Worm (Caenorhabditis elegans) whole organism, L2 larva: ENCODE results near the gene clec-217.

Experiments
- C34F6.9 ChIP-seq: fragments of 150-350 bp; optimal IDR thresholded peaks from 2 replicates; lab custom pipeline; 2014; ENCODE audit warnings: missing biosample characterization, missing genetic modification characterization
- F13H6.1 ChIP-seq: sonication (generic microtip); optimal IDR thresholded peaks from 2 replicates; lab custom pipeline; 2016; ENCODE audit warnings: missing genetic modification characterization, missing compliant biosample characterization
- R02D3.7 ChIP-seq: fragments of 150-350 bp; optimal IDR thresholded peaks from 2 replicates; lab custom pipeline; 2014; ENCODE audit warnings: missing biosample characterization, missing genetic modification characterization
- aly-2 ChIP-seq: fragments of 150-350 bp; optimal IDR thresholded peaks from 2 replicates; lab custom pipeline; 2014; ENCODE audit warnings: missing biosample characterization, missing genetic modification characterization
- blmp-1 ChIP-seq: sonication (generic microtip); optimal IDR thresholded peaks from 2 replicates; lab custom pipeline; 2017; ENCODE audit warnings: missing genetic modification characterization, mild to moderate bottlenecking, missing compliant biosample characterization, antibody characterized with exemption, moderate library complexity; ENCODE audit not compliant: insufficient read depth
- ceh-16 ChIP-seq: fragments of 150-350 bp; optimal IDR thresholded peaks from 2 replicates; lab custom pipeline; 2014; ENCODE audit warnings: missing biosample characterization, missing genetic modification characterization
- ceh-82 ChIP-seq: fragments of 150-350 bp; optimal IDR thresholded peaks from 2 replicates; lab custom pipeline; 2014; ENCODE audit warnings: missing biosample characterization, missing genetic modification characterization
- crh-2 ChIP-seq: sonication (generic microtip); optimal IDR thresholded peaks from 2 replicates; lab custom pipeline; 2017; ENCODE audit warnings: missing biosample characterization, missing genetic modification characterization
- dmd-4 ChIP-seq: sonication (generic microtip); optimal IDR thresholded peaks from 2 replicates; lab custom pipeline; 2017; ENCODE audit warnings: missing biosample characterization, missing genetic modification characterization
- elt-3 ChIP-seq: sonication (generic microtip); optimal IDR thresholded peaks from 2 replicates; lab custom pipeline; 2017; ENCODE audit warnings: missing biosample characterization, missing genetic modification characterization
- lin-11 ChIP-seq: fragments of 150-350 bp; sonication (generic microtip); optimal IDR thresholded peaks from 2 replicates; lab custom pipeline; 2014; ENCODE audit warnings: missing biosample characterization, missing genetic modification characterization, inconsistent platforms, mixed read lengths
- lin-13 ChIP-seq: fragments of 150-350 bp; optimal IDR thresholded peaks from 2 replicates; lab custom pipeline; 2014; ENCODE audit warnings: missing biosample characterization, missing genetic modification reagents, missing genetic modification characterization
- lsy-2 ChIP-seq, 2 experiments: fragments of 150-350 bp in 1 of 2; sonication (generic microtip) in 1 of 2; optimal IDR thresholded peaks; 2 replicates each; lab custom pipeline; 2014 to 2017; ENCODE audit warnings: missing biosample characterization in 2 of 2, missing genetic modification characterization in 2 of 2
- mab-5 ChIP-seq: fragments of 150-350 bp; optimal IDR thresholded peaks from 2 replicates; lab custom pipeline; 2014; ENCODE audit warnings: missing biosample characterization, missing genetic modification characterization
- mdl-1 ChIP-seq, 2 experiments: fragments of 150-350 bp in 1 of 2; sonication (generic microtip) in 1 of 2; optimal IDR thresholded peaks; 2 replicates each; lab custom pipeline; 2017; ENCODE audit warnings: missing biosample characterization in 2 of 2, missing genetic modification characterization in 2 of 2
- nhr-10 ChIP-seq: sonication (generic microtip); optimal IDR thresholded peaks from 2 replicates; lab custom pipeline; 2017; ENCODE audit warnings: missing biosample characterization, missing genetic modification characterization
- nhr-11 ChIP-seq: fragments of 150-350 bp; optimal IDR thresholded peaks from 2 replicates; lab custom pipeline; 2014; ENCODE audit warnings: missing biosample characterization, missing genetic modification characterization
- nhr-23 ChIP-seq: fragments of 150-350 bp; optimal IDR thresholded peaks from 2 replicates; lab custom pipeline; 2014; ENCODE audit warnings: missing biosample characterization, missing genetic modification reagents, missing genetic modification characterization
- nhr-25 ChIP-seq: fragments of 150-350 bp; sonication (generic microtip); optimal IDR thresholded peaks from 3 replicates; lab custom pipeline; 2014; ENCODE audit warnings: missing biosample characterization, missing genetic modification characterization
- peb-1 ChIP-seq: fragments of 150-350 bp; optimal IDR thresholded peaks from 2 replicates; lab custom pipeline; 2014; ENCODE audit warnings: missing biosample characterization, missing genetic modification characterization
- sem-4 ChIP-seq: fragments of 150-350 bp; optimal IDR thresholded peaks from 2 replicates; lab custom pipeline; 2014; ENCODE audit warnings: missing biosample characterization, missing genetic modification reagents, missing genetic modification characterization
- snpc-4 ChIP-seq: fragments of 150-350 bp; optimal IDR thresholded peaks from 2 replicates; lab custom pipeline; 2014; ENCODE audit warnings: missing biosample characterization, missing genetic modification characterization
- unc-39 ChIP-seq: fragments of 150-350 bp; optimal IDR thresholded peaks from 2 replicates; lab custom pipeline; 2014; ENCODE audit warnings: missing biosample characterization, missing genetic modification characterization

Gene clec-217

ce11 chrV:7926784-7927183 is 31.9 kb downstream of the clec-217 start, which contains the start of gene srsx-6:
TSS of gene srsx-6 (plus strand) at chrV:7927084.
- TF ChIP-seq R02D3.7 (tag; lab: Kevin White, UChicago) (no peak), nhr-10 (tag; lab: Kevin White, UChicago) (no peak), ceh-82 (tag; lab: Kevin White, UChicago) (no peak), crh-2 (no peak), unc-39 (no peak), lin-13 (GFP tag; lab: Kevin White, UChicago) (no peak), elt-3 (tag; lab: Kevin White, UChicago) (no peak), nhr-23 (no peak), nhr-25 (tag; lab: Kevin White, UChicago) (no peak), lin-11 (no peak), blmp-1 (tag; lab: Kevin White, UChicago) (no peak), sem-4 (tag; lab: Kevin White, UChicago) (no peak), dmd-4 (tag; lab: Kevin White, UChicago) (no peak)

- no peak for TF ChIP-seq mdl-1 (tag; optimal IDR thresholded peaks at IDR 0.05; lab: Kevin White, UChicago)
These were observed 33.2 kb downstream of the clec-217 start, which contains the start of gene srsx-7 for ce11 chrV:7925483-7925882. TSS of gene srsx-7 (plus strand) at chrV:7925783.

ce11 chrV:7908431-7908830 is 50.2 kb downstream of the clec-217 start:
- no peak for TF ChIP-seq mab-5 (tag; lab: Kevin White, UChicago)
- TF ChIP-seq ceh-82 (tag; lab: Kevin White, UChicago), result no peak
- no peak for TF ChIP-seq lin-13 (GFP tag; lab: Kevin White, UChicago)
- TF ChIP-seq lsy-2 (tag; optimal IDR thresholded peaks at IDR 0.05; lab: Kevin White, UChicago), result no peak
- no peak for TF ChIP-seq elt-3 (tag; lab: Kevin White, UChicago)
- no peak for TF ChIP-seq mdl-1 (tag; optimal IDR thresholded peaks at IDR 0.05; lab: Kevin White, UChicago)
- TF ChIP-seq R02D3.7 (tag; lab: Kevin White, UChicago), result no peak
- no peak for TF ChIP-seq nhr-23
- TF ChIP-seq blmp-1 (tag; lab: Kevin White, UChicago), result no peak
- no peak for TF ChIP-seq C34F6.9 (tag; lab: Kevin White, UChicago)
- TF ChIP-seq aly-2, result no peak
- no peak for TF ChIP-seq snpc-4 (tag; lab: Kevin White, UChicago)
- no peak for TF ChIP-seq F13H6.1
- TF ChIP-seq dmd-4 (tag; lab: Kevin White, UChicago), result no peak
- no peak for TF ChIP-seq nhr-11 (tag; lab: Kevin White, UChicago)
- no peak for TF ChIP-seq ceh-16 (tag; lab: Kevin White, UChicago)
- TF ChIP-seq peb-1, result no peak
- TF ChIP-seq nhr-25 (tag; lab: Kevin White, UChicago), result no peak
- TF ChIP-seq, all 48 proteins: peak for 0
